Fruit fly (Drosophila melanogaster) whole organism, embryonic: ENCODE data around the gene Gr61a.
A peak's percentile ranks its signal among the peaks of the same experiment; 100 is the strongest.

ENCODE experiments used
- Atf6 ChIP-seq: fragments of 200-800 bp; sonication (Bioruptor generic); IDR thresholded peaks from 2 replicates; pipeline ENCODE4 v1.3.6; 2022; ENCODE audit warnings: missing biosample characterization, missing genetic modification characterization
- CG11456 ChIP-seq: fragments of 200-800 bp; sonication (Bioruptor generic); IDR thresholded peaks from 3 replicates; pipeline ENCODE4 v1.3.6; 2022; ENCODE audit warnings: missing biosample characterization, missing genetic modification characterization
- CG13775 ChIP-seq: fragments of 200-800 bp; sonication (Bioruptor generic); optimal IDR thresholded peaks from 3 replicates; lab custom pipeline; 2017; ENCODE audit warnings: missing biosample characterization, mild to moderate bottlenecking, missing genetic modification characterization
- CG1792 ChIP-seq: fragments of 200-800 bp; sonication (Bioruptor generic); optimal IDR thresholded peaks from 2 replicates; lab custom pipeline; 2016; ENCODE audit warnings: missing biosample characterization, missing genetic modification characterization
- CG2116 ChIP-seq: fragments of 200-800 bp; sonication (Bioruptor generic); optimal IDR thresholded peaks from 3 replicates; lab custom pipeline; 2018; ENCODE audit warnings: missing biosample characterization, mild to moderate bottlenecking, missing genetic modification characterization
- CG30403 ChIP-seq: fragments of 200-800 bp; sonication (Bioruptor generic); optimal IDR thresholded peaks from 3 replicates; lab custom pipeline; 2016; ENCODE audit warnings: missing biosample characterization, missing genetic modification characterization
- CG33557 ChIP-seq: fragments of 200-800 bp; sonication (Bioruptor generic); optimal IDR thresholded peaks from 2 replicates; lab custom pipeline; 2019; ENCODE audit warnings: missing biosample characterization, mild to moderate bottlenecking, missing genetic modification characterization, moderate library complexity
- CG34224 ChIP-seq: fragments of 200-800 bp; sonication (Bioruptor generic); IDR thresholded peaks from 3 replicates; pipeline ENCODE4 v1.3.6; 2022; ENCODE audit warnings: missing biosample characterization, missing genetic modification characterization; ENCODE audit not compliant: partially characterized antibody
- CG3847 ChIP-seq: fragments of 200-800 bp; sonication (Bioruptor generic); IDR thresholded peaks from 2 replicates; pipeline ENCODE4 v1.3.6; 2022; ENCODE audit warnings: missing biosample characterization, missing genetic modification characterization
- CG4328 ChIP-seq: fragments of 200-800 bp; sonication (Bioruptor generic); optimal IDR thresholded peaks from 3 replicates; lab custom pipeline; 2017; ENCODE audit warnings: missing biosample characterization, missing genetic modification reagents, missing genetic modification characterization
- CG43689 ChIP-seq: fragments of 200-800 bp; sonication (Bioruptor generic); IDR thresholded peaks from 2 replicates; pipeline ENCODE4 v1.3.6; 2022; ENCODE audit warnings: missing biosample characterization, missing genetic modification characterization
- CG4730 ChIP-seq: fragments of 200-800 bp; sonication (Bioruptor generic); IDR thresholded peaks from 2 replicates; pipeline ENCODE4 v1.3.6; 2022; ENCODE audit warnings: missing biosample characterization, missing genetic modification characterization
- CG5953 ChIP-seq: fragments of 200-800 bp; sonication (Bioruptor generic); IDR thresholded peaks from 2 replicates; pipeline ENCODE4 v1.3.6; 2022; ENCODE audit warnings: missing biosample characterization, missing genetic modification characterization
- CG6765 ChIP-seq: fragments of 200-800 bp; sonication (Bioruptor generic); optimal IDR thresholded peaks from 3 replicates; lab custom pipeline; 2017; ENCODE audit warnings: missing biosample characterization, mild to moderate bottlenecking, missing genetic modification characterization
- CG8089 ChIP-seq: fragments of 200-800 bp; sonication (Bioruptor generic); optimal IDR thresholded peaks from 3 replicates; lab custom pipeline; 2016; ENCODE audit warnings: missing biosample characterization, missing genetic modification characterization
- CG8359 ChIP-seq: fragments of 200-800 bp; sonication (Bioruptor generic); optimal IDR thresholded peaks from 2 replicates; lab custom pipeline; 2017; ENCODE audit warnings: missing biosample characterization, mild to moderate bottlenecking, missing genetic modification characterization, borderline replicate concordance
- CG8924 ChIP-seq: fragments of 200-800 bp; optimal IDR thresholded peaks from 3 replicates; lab custom pipeline; 2019; ENCODE audit warnings: missing biosample characterization, mild to moderate bottlenecking, missing genetic modification characterization, moderate library complexity
- CrebB ChIP-seq: fragments of 200-800 bp; sonication (Bioruptor generic); optimal IDR thresholded peaks from 3 replicates; lab custom pipeline; 2018; ENCODE audit warnings: missing biosample characterization, mild to moderate bottlenecking, missing genetic modification characterization
- Dbx ChIP-seq: fragments of 200-800 bp; sonication (Bioruptor generic); IDR thresholded peaks from 3 replicates; pipeline ENCODE4 v1.3.6; 2022; ENCODE audit warnings: missing biosample characterization, missing genetic modification characterization
- ERR ChIP-seq: fragments of 200-800 bp; sonication (Bioruptor generic); optimal IDR thresholded peaks from 2 replicates; lab custom pipeline; 2016; ENCODE audit warnings: missing biosample characterization, missing genetic modification characterization
- Gug ChIP-seq: fragments of 200-800 bp; sonication (Bioruptor generic); IDR thresholded peaks from 4 replicates; pipeline ENCODE4 v1.3.6; 2022; ENCODE audit warnings: missing biosample characterization, missing genetic modification characterization
- HLH4C ChIP-seq: fragments of 200-800 bp; sonication (Bioruptor generic); IDR thresholded peaks from 3 replicates; pipeline ENCODE4 v1.3.6; 2022; ENCODE audit warnings: missing biosample characterization, missing genetic modification characterization; ENCODE audit not compliant: partially characterized antibody
- HmgZ ChIP-seq: fragments of 200-800 bp; sonication (Bioruptor generic); optimal IDR thresholded peaks from 2 replicates; lab custom pipeline; 2018; ENCODE audit warnings: missing biosample characterization, mild to moderate bottlenecking, missing genetic modification characterization
- Hr51 ChIP-seq, 2 experiments: fragments of 200-800 bp; sonication (Bioruptor generic); optimal IDR thresholded peaks; 2 replicates in 1 of 2; 3 replicates in 1 of 2; lab custom pipeline; 2016 to 2018; ENCODE audit warnings: missing biosample characterization in 2 of 2, missing genetic modification characterization in 2 of 2, mild to moderate bottlenecking in 1 of 2, moderate library complexity in 1 of 2
- Max ChIP-seq: fragments of 200-800 bp; sonication (Bioruptor generic); optimal IDR thresholded peaks from 2 replicates; lab custom pipeline; 2016; ENCODE audit warnings: missing biosample characterization, mild to moderate bottlenecking, missing genetic modification characterization
- Meics ChIP-seq: fragments of 200-800 bp; sonication (Bioruptor generic); optimal IDR thresholded peaks from 2 replicates; lab custom pipeline; 2017; ENCODE audit warnings: missing biosample characterization, mild to moderate bottlenecking, missing genetic modification characterization
- Oli ChIP-seq: fragments of 200-800 bp; sonication (Bioruptor generic); optimal IDR thresholded peaks from 2 replicates; lab custom pipeline; 2018; ENCODE audit warnings: missing biosample characterization, mild to moderate bottlenecking, missing genetic modification characterization, moderate library complexity
- Ravus ChIP-seq: fragments of 200-800 bp; sonication (Bioruptor generic); IDR thresholded peaks from 2 replicates; pipeline ENCODE4 v1.3.6; 2022; ENCODE audit warnings: missing biosample characterization, missing genetic modification characterization
- Side ChIP-seq: fragments of 200-800 bp; sonication (Bioruptor generic); optimal IDR thresholded peaks from 2 replicates; lab custom pipeline; 2016; ENCODE audit warnings: missing biosample characterization, missing genetic modification characterization
- Spps ChIP-seq: fragments of 200-800 bp; sonication (Bioruptor generic); optimal IDR thresholded peaks from 2 replicates; lab custom pipeline; 2018; ENCODE audit warnings: missing biosample characterization, mild to moderate bottlenecking, missing genetic modification characterization
- Ssrp ChIP-seq: fragments of 200-800 bp; sonication (Bioruptor generic); optimal IDR thresholded peaks from 2 replicates; lab custom pipeline; 2018; ENCODE audit warnings: missing biosample characterization, mild to moderate bottlenecking, missing genetic modification characterization, moderate library complexity
- Usf ChIP-seq: fragments of 200-800 bp; sonication (Bioruptor generic); optimal IDR thresholded peaks from 2 replicates; lab custom pipeline; 2017; ENCODE audit warnings: missing genotype, missing biosample characterization, missing genetic modification characterization
- Xrp1 ChIP-seq: fragments of 200-800 bp; sonication (Bioruptor generic); IDR thresholded peaks from 2 replicates; pipeline ENCODE4 v1.3.6; 2022; ENCODE audit warnings: missing biosample characterization, missing genetic modification characterization
- YL-1 ChIP-seq: fragments of 200-800 bp; sonication (Bioruptor generic); optimal IDR thresholded peaks from 3 replicates; lab custom pipeline; 2017; ENCODE audit warnings: missing biosample characterization, mild to moderate bottlenecking, missing genetic modification characterization
- aop ChIP-seq: fragments of 200-800 bp; sonication (Bioruptor generic); IDR thresholded peaks from 2 replicates; pipeline ENCODE4 v1.3.6; 2022; ENCODE audit warnings: missing biosample characterization, missing genetic modification characterization
- ato ChIP-seq: fragments of 200-800 bp; sonication (Bioruptor generic); IDR thresholded peaks from 2 replicates; pipeline ENCODE4 v1.3.6; 2022; ENCODE audit warnings: missing biosample characterization, missing genetic modification characterization; ENCODE audit not compliant: partially characterized antibody
- chn ChIP-seq: fragments of 200-800 bp; sonication (Bioruptor generic); optimal IDR thresholded peaks from 2 replicates; lab custom pipeline; 2016; ENCODE audit warnings: missing biosample characterization, missing genetic modification characterization
- crol ChIP-seq: fragments of 200-800 bp; sonication (Bioruptor generic); IDR thresholded peaks from 2 replicates; pipeline ENCODE4 v1.3.6; 2022; ENCODE audit warnings: missing biosample characterization, missing genetic modification characterization
- ewg ChIP-seq: fragments of 200-800 bp; sonication (Bioruptor generic); optimal IDR thresholded peaks from 3 replicates; lab custom pipeline; 2017; ENCODE audit warnings: mild to moderate bottlenecking, missing biosample characterization, missing genetic modification reagents, missing genetic modification characterization
- gce ChIP-seq: fragments of 200-800 bp; sonication (Bioruptor generic); IDR thresholded peaks from 3 replicates; pipeline ENCODE4 v1.3.6; 2022; ENCODE audit warnings: missing biosample characterization, missing genetic modification characterization
- gcm ChIP-seq: fragments of 200-800 bp; sonication (Bioruptor generic); optimal IDR thresholded peaks from 2 replicates; lab custom pipeline; 2019; ENCODE audit warnings: missing biosample characterization, mild to moderate bottlenecking, missing genetic modification characterization, moderate library complexity
- nerfin-1 ChIP-seq: fragments of 200-800 bp; sonication (Bioruptor generic); optimal IDR thresholded peaks from 3 replicates; lab custom pipeline; 2019; ENCODE audit warnings: missing biosample characterization, mild to moderate bottlenecking, missing genetic modification characterization, moderate library complexity
- odd ChIP-seq: fragments of 200-800 bp; sonication (Bioruptor generic); optimal IDR thresholded peaks from 2 replicates; lab custom pipeline; 2017; ENCODE audit warnings: missing biosample characterization, mild to moderate bottlenecking, missing genetic modification characterization
- pfk ChIP-seq: fragments of 200-800 bp; sonication (Bioruptor generic); optimal IDR thresholded peaks from 2 replicates; lab custom pipeline; 2018; ENCODE audit warnings: missing biosample characterization, mild to moderate bottlenecking, missing genetic modification characterization, moderate library complexity
- pnt ChIP-seq: fragments of 200-800 bp; sonication (Bioruptor generic); optimal IDR thresholded peaks from 3 replicates; lab custom pipeline; 2016; ENCODE audit warnings: missing biosample characterization, missing genetic modification characterization
- sd ChIP-seq: fragments of 200-800 bp; sonication (Bioruptor generic); optimal IDR thresholded peaks from 3 replicates; lab custom pipeline; 2018; ENCODE audit warnings: missing biosample characterization, mild to moderate bottlenecking, missing genetic modification characterization, moderate library complexity
- sens ChIP-seq: fragments of 200-800 bp; sonication (Bioruptor generic); peaks from one replicate; lab custom pipeline; 2016; ENCODE audit warnings: missing biosample characterization, missing genetic modification characterization
- sob ChIP-seq: fragments of 200-800 bp; sonication (Bioruptor generic); IDR thresholded peaks from 2 replicates; pipeline ENCODE4 v1.3.6; 2022; ENCODE audit warnings: missing biosample characterization, missing genetic modification characterization
- tap ChIP-seq: fragments of 200-800 bp; optimal IDR thresholded peaks from 3 replicates; lab custom pipeline; 2019; ENCODE audit warnings: missing biosample characterization, mild to moderate bottlenecking, missing genetic modification characterization, moderate library complexity
- toy ChIP-seq: fragments of 200-800 bp; sonication (Bioruptor generic); IDR thresholded peaks from 2 replicates; pipeline ENCODE4 v1.3.6; 2022; ENCODE audit warnings: missing biosample characterization, missing genetic modification characterization

Gene Gr61a

dm6 chr3L:805642-806218, 35.5 kb upstream of the Gr61a start (continued):
- TF ChIP-seq Usf (GFP tag; lab: Kevin White, UChicago) (no peak), nerfin-1 (tag; lab: Kevin White, UChicago) (peak; percentile 52), Oli (tag; lab: Kevin White, UChicago) (peak; percentile 56), CG5953 (GFP tag; lab: Robert Waterston, UW) (no peak), gcm (peak; percentile 57), aop (GFP tag; lab: Robert Waterston, UW) (no peak), crol (GFP tag; lab: Robert Waterston, UW) (peak; percentile 59), CG33557 (GFP tag; lab: Kevin White, UChicago) (no peak), Dbx (GFP tag; lab: Robert Waterston, UW) (no peak), CG13775 (GFP tag; lab: Kevin White, UChicago) (peak; percentile 48), Atf6 (GFP tag; lab: Robert Waterston, UW) (no peak; the same call in 1 of the 2 replicates), Meics (peak; percentile 48), ewg (GFP tag; lab: Kevin White, UChicago) (peak; percentile 71), chn (GFP tag; lab: Kevin White, UChicago) (peak; percentile 50), ERR (GFP tag; lab: Kevin White, UChicago) (no peak), HmgZ (tag; lab: Kevin White, UChicago) (no peak), CG8089 (peak; percentile 49), CG1792 (GFP tag; lab: Kevin White, UChicago) (peak; percentile 34), Ssrp (tag; lab: Kevin White, UChicago) (peak; percentile 33), CG8359 (GFP tag; lab: Kevin White, UChicago) (no peak), tap (peak; percentile 38), sd (tag; lab: Kevin White, UChicago) (no peak), Hr51 (GFP tag; optimal IDR thresholded peaks at IDR 0.05; lab: Kevin White, UChicago) (peak in 1 of 2 experiments; percentile 55), CG4730 (GFP tag; lab: Robert Waterston, UW) (no peak), toy (GFP tag; lab: Robert Waterston, UW) (no peak), CrebB (no peak), CG6765 (GFP tag; lab: Kevin White, UChicago) (peak; percentile 17), ato (GFP tag; lab: Robert Waterston, UW) (no peak), Xrp1 (GFP tag; lab: Robert Waterston, UW) (peak; percentile 75), CG34224 (no peak), odd (GFP tag; lab: Kevin White, UChicago) (peak; percentile 8), pnt (GFP tag; lab: Kevin White, UChicago) (peak; percentile 28), CG11456 (GFP tag; lab: Robert Waterston, UW) (no peak), sens (GFP tag; lab: Kevin White, UChicago) (peak; percentile 94), HLH4C (GFP tag; lab: Robert Waterston, UW) (no peak), CG43689 (GFP tag; lab: Robert Waterston, UW) (0 out of 2 replicates have a peak, but pooled peaks have one; percentile 8), YL-1 (GFP tag; lab: Kevin White, UChicago) (no peak), CG4328 (GFP tag; lab: Kevin White, UChicago) (no peak), sob (GFP tag; lab: Robert Waterston, UW) (peak; percentile 57; the same call in 1 of the 2 replicates), Spps (tag; lab: Kevin White, UChicago) (peak; percentile 7), Max (GFP tag; lab: Kevin White, UChicago) (no peak), CG3847 (GFP tag; lab: Robert Waterston, UW) (no peak), Side (GFP tag; lab: Kevin White, UChicago) (peak; percentile 42), Gug (no peak; the same call in 2 of the 4 replicates), pfk (GFP tag; lab: Kevin White, UChicago) (no peak), Ravus (GFP tag; lab: Robert Waterston, UW) (no peak), CG2116 (GFP tag; lab: Kevin White, UChicago) (peak; percentile 6), CG30403 (GFP tag; lab: Kevin White, UChicago) (peak; percentile 57), gce (peak; percentile 58; the same call in 1 of the 3 replicates), CG8924 (tag; lab: Kevin White, UChicago) (peak; percentile 55)
